Fruit fly (Drosophila melanogaster): ENCODE data around the gene CG46467.

CG46467 gene

dm6 chr3R:9873753-9874117 lies 746 bp upstream of the CG46467 start:
- TF ChIP-seq psq (optimal IDR thresholded peaks at IDR 0.05) (no peak), CG8478 (optimal IDR thresholded peaks at IDR 0.05) (no peak), pan (optimal IDR thresholded peaks at IDR 0.05) (no peak), usp (GFP tag; optimal IDR thresholded peaks at IDR 0.05) (no peak), EcR (GFP tag; optimal IDR thresholded peaks at IDR 0.05) (no peak), Dll (optimal IDR thresholded peaks at IDR 0.05) (no peak)

- TF ChIP-seq usp (GFP tag; optimal IDR thresholded peaks at IDR 0.05) (no peak), EcR (GFP tag; optimal IDR thresholded peaks at IDR 0.05) (no peak), psq (optimal IDR thresholded peaks at IDR 0.05) (no peak), Dll (optimal IDR thresholded peaks at IDR 0.05) (no peak), CG8478 (optimal IDR thresholded peaks at IDR 0.05) (no peak), pan (optimal IDR thresholded peaks at IDR 0.05) (no peak)
These were observed 1.2 kb downstream of the CG46467 start for dm6 chr3R:9875644-9876043.

dm6 chr3R:9877153-9878025 lies 2.9 kb downstream of the CG46467 start:
- TF ChIP-seq pan (optimal IDR thresholded peaks at IDR 0.05) (no peak), Dll (optimal IDR thresholded peaks at IDR 0.05) (no peak)

- TF ChIP-seq usp (GFP tag; optimal IDR thresholded peaks at IDR 0.05) (no peak), EcR (GFP tag; optimal IDR thresholded peaks at IDR 0.05) (no peak), pan (optimal IDR thresholded peaks at IDR 0.05) (no peak), Dll (optimal IDR thresholded peaks at IDR 0.05) (no peak)
These were observed 3.8 kb downstream of the CG46467 start for dm6 chr3R:9878026-9878997.

- TF ChIP-seq psq (optimal IDR thresholded peaks at IDR 0.05) (no peak), pan (optimal IDR thresholded peaks at IDR 0.05) (no peak), Dll (optimal IDR thresholded peaks at IDR 0.05) (no peak), CG8478 (optimal IDR thresholded peaks at IDR 0.05) (no peak), EcR (GFP tag; optimal IDR thresholded peaks at IDR 0.05) (no peak), usp (GFP tag; optimal IDR thresholded peaks at IDR 0.05) (no peak)
These were observed 4.8 kb downstream of the CG46467 start for dm6 chr3R:9879288-9879687.

dm6 chr3R:9879880-9880852 lies 5.7 kb downstream of the CG46467 start:
- TF ChIP-seq psq (optimal IDR thresholded peaks at IDR 0.05) (no peak), pan (optimal IDR thresholded peaks at IDR 0.05) (no peak), usp (GFP tag; optimal IDR thresholded peaks at IDR 0.05) (no peak), EcR (GFP tag; optimal IDR thresholded peaks at IDR 0.05) (no peak), Dll (optimal IDR thresholded peaks at IDR 0.05) (no peak), CG8478 (optimal IDR thresholded peaks at IDR 0.05) (no peak)

dm6 chr3R:9881348-9881901 lies 6.9 kb downstream of the CG46467 start:
- no peak for TF ChIP-seq CG8478 (optimal IDR thresholded peaks at IDR 0.05)
- no peak for TF ChIP-seq psq (optimal IDR thresholded peaks at IDR 0.05)
- TF ChIP-seq usp (GFP tag; optimal IDR thresholded peaks at IDR 0.05) = no peak
- TF ChIP-seq EcR (GFP tag; optimal IDR thresholded peaks at IDR 0.05) = no peak
- no peak for TF ChIP-seq Dll (optimal IDR thresholded peaks at IDR 0.05)
- no peak for TF ChIP-seq pan (optimal IDR thresholded peaks at IDR 0.05)

- TF ChIP-seq EcR (GFP tag; optimal IDR thresholded peaks at IDR 0.05) = no peak
- TF ChIP-seq Dll (optimal IDR thresholded peaks at IDR 0.05) = no peak
- TF ChIP-seq usp (GFP tag; optimal IDR thresholded peaks at IDR 0.05) = no peak
- no peak for TF ChIP-seq CG8478 (optimal IDR thresholded peaks at IDR 0.05)
- no peak for TF ChIP-seq pan (optimal IDR thresholded peaks at IDR 0.05)
- TF ChIP-seq psq (optimal IDR thresholded peaks at IDR 0.05) = no peak
These were observed 7.5 kb downstream of the CG46467 start for dm6 chr3R:9882019-9882418.

dm6 chr3R:9882790-9883189 lies 8.3 kb downstream of the CG46467 start:
- no peak for TF ChIP-seq usp (GFP tag; optimal IDR thresholded peaks at IDR 0.05)
- TF ChIP-seq psq (optimal IDR thresholded peaks at IDR 0.05) = no peak
- no peak for TF ChIP-seq CG8478 (optimal IDR thresholded peaks at IDR 0.05)
- no peak for TF ChIP-seq Dll (optimal IDR thresholded peaks at IDR 0.05)
- no peak for TF ChIP-seq EcR (GFP tag; optimal IDR thresholded peaks at IDR 0.05)
- no peak for TF ChIP-seq pan (optimal IDR thresholded peaks at IDR 0.05)

- TF ChIP-seq usp (GFP tag; optimal IDR thresholded peaks at IDR 0.05) = no peak
- no peak for TF ChIP-seq CG8478 (optimal IDR thresholded peaks at IDR 0.05)
- TF ChIP-seq Dll (optimal IDR thresholded peaks at IDR 0.05) = no peak
- TF ChIP-seq psq (optimal IDR thresholded peaks at IDR 0.05) = no peak
- no peak for TF ChIP-seq EcR (GFP tag; optimal IDR thresholded peaks at IDR 0.05)
- TF ChIP-seq pan (optimal IDR thresholded peaks at IDR 0.05) = no peak
These were observed 8.9 kb downstream of the CG46467 start for dm6 chr3R:9883248-9883939.
